Fruit fly (Drosophila melanogaster): ENCODE results near the gene CG8142.

CG8142 gene

DNA sequence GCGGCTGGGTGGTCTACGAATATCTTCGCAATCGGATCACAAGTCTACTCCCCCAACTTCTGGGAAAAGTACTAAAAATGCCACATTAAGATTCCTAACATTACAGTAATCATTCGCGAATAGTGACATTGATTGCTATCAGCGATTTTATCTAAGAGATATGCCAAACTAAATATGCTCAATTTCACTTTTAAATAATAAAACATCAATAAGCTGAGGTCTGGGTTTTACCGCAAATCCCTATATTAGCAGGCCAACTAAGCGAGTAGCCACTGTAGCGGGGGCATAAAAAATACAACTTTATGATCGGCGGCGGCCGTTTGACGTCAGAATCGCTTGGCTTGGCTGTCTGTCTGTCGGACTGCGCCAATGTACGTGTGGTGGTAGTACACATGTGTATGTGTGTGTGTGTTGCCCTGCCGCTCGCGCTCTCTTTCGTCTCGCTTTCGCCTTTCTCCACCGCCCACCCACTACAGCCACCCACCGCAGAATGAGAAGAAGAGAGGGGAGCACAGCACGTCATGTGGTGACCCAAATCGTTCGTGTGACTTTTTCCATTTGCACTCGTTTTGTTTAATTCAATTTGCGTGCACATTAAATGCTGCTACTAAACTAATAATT is 35.9 kb upstream of the CG8142 start:
- TF ChIP-seq Myc (optimal IDR thresholded peaks at IDR 0.05) (no peak), h (optimal IDR thresholded peaks at IDR 0.05) (no peak), Sin3A (optimal IDR thresholded peaks at IDR 0.05) (no peak), ttk (optimal IDR thresholded peaks at IDR 0.05) (no peak), insv (optimal IDR thresholded peaks at IDR 0.05) (no peak), psq (optimal IDR thresholded peaks at IDR 0.05) (no peak)

DNA sequence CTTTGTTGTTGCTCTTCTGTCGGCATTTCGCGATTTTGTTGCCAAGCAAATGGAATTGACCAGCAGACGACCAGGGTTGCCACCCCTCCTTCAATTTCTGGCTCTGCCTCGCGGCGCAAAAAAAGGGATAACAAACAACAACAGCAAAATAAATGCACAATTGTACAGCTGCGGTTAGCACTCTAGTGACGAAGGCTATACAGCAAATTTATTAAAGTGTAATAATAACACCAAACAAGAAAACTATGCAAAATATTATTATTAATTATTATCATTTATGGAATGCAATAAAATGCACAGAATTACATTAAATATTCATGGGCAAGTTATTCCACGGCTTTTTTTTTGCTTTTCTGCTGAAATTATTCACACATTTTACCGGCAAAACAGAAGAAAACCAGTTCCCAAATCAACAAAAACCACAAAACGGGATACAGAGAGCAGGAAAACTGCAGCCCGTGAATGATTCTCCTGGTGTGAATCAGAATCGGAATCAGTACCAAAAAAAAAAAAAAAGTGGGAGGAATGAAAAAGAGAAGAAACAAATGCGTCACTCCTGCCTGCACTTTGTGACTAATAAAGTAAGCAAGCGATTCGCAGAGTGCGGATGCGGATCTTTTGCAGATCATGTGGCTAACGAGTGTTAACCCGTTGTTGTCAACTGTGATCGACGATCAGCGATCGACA is 34.9 kb upstream of the CG8142 start:
- no peak for TF ChIP-seq insv (optimal IDR thresholded peaks at IDR 0.05)
- no peak for TF ChIP-seq Myc (optimal IDR thresholded peaks at IDR 0.05)
- TF ChIP-seq ttk (optimal IDR thresholded peaks at IDR 0.05): no peak
- no peak for TF ChIP-seq psq (optimal IDR thresholded peaks at IDR 0.05)
- TF ChIP-seq h (optimal IDR thresholded peaks at IDR 0.05): no peak
- no peak for TF ChIP-seq Sin3A (optimal IDR thresholded peaks at IDR 0.05)

DNA sequence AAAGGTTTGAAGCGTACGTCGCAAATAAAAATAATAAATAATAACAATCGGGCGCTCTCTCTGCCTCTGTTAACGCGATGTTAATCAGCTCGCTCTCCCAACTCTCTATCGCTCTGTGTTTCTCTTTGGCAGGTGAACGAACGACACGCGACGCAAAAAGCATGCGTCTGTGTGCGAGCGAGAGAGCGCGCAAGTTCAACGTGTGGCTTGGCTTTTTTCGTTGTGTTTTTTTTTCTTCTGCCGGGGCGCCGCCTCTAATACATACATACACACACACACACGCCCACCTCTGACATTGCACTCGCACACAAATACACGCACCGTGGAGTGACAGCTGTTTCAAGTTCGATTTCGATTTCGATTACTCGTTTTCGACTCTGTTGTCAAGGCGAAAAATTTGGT is 34.1 kb upstream of the CG8142 start:
- TF ChIP-seq Myc (optimal IDR thresholded peaks at IDR 0.05): no peak

DNA sequence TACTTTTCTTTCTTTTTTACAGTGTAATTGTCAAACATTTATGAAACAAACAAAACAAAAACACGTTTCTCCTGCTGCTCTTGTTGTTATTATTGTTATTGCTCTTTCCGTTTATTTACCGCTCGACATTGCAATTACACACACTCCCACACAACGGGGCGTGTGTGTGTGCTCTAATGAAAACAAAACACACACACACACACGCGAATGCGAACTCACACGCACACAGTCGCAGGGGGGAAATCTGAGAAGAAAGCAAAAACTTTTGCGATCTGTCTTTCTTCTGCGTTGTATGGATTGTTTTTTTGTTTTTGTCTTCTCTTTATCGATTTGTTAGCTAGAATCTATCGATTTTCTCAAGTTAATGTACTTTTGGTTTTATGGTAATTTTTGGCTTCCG is 33.5 kb upstream of the CG8142 start:
- TF ChIP-seq insv (optimal IDR thresholded peaks at IDR 0.05): no peak
- TF ChIP-seq h (optimal IDR thresholded peaks at IDR 0.05): no peak
- TF ChIP-seq Sin3A (optimal IDR thresholded peaks at IDR 0.05): no peak
- no peak for TF ChIP-seq Myc (optimal IDR thresholded peaks at IDR 0.05)
- no peak for TF ChIP-seq psq (optimal IDR thresholded peaks at IDR 0.05)
- TF ChIP-seq ttk (optimal IDR thresholded peaks at IDR 0.05): no peak

DNA sequence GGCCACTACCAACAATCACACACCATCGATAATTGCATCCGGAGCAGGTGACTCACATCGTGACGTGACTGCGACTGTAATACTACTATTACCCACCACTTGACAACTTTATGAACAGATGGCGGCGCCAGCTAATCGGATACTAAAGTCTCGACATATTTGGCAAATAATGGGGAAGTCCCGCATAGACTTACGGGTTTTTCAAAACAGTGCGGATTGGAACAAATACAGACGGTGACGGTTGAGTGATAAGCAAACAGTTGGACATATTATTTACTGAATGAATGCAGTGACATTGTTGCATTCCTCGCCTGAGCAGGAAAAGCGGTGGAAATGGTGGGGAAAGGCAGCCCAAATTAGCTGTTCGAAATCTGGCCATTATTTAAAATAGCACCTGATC is 32.0 kb upstream of the CG8142 start:
- no peak for TF ChIP-seq insv (optimal IDR thresholded peaks at IDR 0.05)
- no peak for TF ChIP-seq psq (optimal IDR thresholded peaks at IDR 0.05)
- no peak for TF ChIP-seq ttk (optimal IDR thresholded peaks at IDR 0.05)
- TF ChIP-seq h (optimal IDR thresholded peaks at IDR 0.05): no peak
- no peak for TF ChIP-seq Sin3A (optimal IDR thresholded peaks at IDR 0.05)
- TF ChIP-seq Myc (optimal IDR thresholded peaks at IDR 0.05): no peak

DNA sequence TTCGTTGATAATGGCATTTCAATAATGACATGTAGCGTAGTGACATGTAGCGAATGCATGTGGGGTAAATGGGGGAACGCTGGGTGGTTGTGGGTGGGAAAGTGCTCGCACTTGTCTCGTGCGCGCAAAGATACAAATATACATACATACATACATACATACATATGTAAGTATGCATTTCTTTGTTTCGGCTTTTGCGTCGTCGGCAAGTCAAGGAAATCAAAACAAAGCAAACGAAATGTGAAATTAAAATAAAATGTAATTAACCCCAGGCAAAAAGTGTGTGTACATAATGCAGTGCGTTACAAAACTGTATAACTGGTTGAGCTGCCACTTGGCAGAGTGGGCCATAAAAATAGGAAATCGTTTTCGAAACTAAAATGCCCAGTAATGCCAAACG is 31.2 kb upstream of the CG8142 start:
- no peak for TF ChIP-seq h (optimal IDR thresholded peaks at IDR 0.05)
- TF ChIP-seq psq (optimal IDR thresholded peaks at IDR 0.05): no peak
- TF ChIP-seq Myc (optimal IDR thresholded peaks at IDR 0.05): no peak
- no peak for TF ChIP-seq Sin3A (optimal IDR thresholded peaks at IDR 0.05)
- no peak for TF ChIP-seq ttk (optimal IDR thresholded peaks at IDR 0.05)
- no peak for TF ChIP-seq insv (optimal IDR thresholded peaks at IDR 0.05)

DNA sequence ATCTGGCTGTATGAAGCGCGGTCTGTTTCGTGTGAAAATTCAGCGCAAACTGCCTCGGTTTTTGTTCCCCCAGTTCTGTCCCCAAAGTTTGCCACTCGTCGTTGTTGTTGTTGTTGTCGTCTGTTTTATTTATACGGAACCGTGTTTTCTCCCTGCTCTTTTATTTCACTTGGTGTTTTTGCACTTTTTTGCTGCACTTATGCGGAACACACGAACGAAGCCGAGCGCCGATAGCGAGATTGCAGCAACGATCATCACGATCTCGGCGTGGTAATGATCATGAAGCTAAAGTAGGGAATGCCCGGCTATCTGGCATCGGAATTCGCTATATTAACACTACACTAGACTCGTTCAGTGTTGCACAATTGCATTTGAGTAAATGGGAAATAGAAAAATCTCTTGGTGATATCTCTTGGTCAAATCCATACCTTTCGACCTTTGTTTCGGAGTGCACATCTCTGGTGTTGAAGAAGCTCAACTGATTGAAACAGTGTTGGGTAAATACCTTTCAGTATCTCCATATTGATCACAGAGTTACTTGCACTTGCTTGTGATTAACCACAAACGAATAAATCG is 30.6 kb upstream of the CG8142 start:
- TF ChIP-seq h (optimal IDR thresholded peaks at IDR 0.05) (no peak), Sin3A (optimal IDR thresholded peaks at IDR 0.05) (no peak), insv (optimal IDR thresholded peaks at IDR 0.05) (no peak), ttk (optimal IDR thresholded peaks at IDR 0.05) (no peak), Myc (optimal IDR thresholded peaks at IDR 0.05) (no peak), psq (optimal IDR thresholded peaks at IDR 0.05) (no peak)

DNA sequence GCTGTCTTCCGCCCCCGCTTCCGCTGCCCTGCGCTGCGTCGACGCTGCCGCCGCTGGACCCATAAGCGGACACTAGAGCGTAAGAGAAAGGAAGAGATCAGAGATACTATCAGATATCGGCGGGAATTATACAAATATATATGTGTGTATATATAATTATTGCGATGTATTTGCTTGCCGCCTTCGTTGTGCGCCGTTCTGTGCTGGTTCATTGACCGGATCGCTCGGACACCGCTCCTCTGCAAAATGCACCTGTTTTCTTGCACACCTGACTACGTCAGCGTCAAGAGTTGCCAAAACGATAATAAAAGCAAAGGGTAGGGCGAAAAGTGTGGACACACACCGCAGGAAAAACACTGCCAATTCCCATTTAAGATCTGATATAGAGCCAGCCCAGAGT is 28.8 kb upstream of the CG8142 start:
- no peak for TF ChIP-seq psq (optimal IDR thresholded peaks at IDR 0.05)
- TF ChIP-seq insv (optimal IDR thresholded peaks at IDR 0.05): no peak
- no peak for TF ChIP-seq h (optimal IDR thresholded peaks at IDR 0.05)

DNA sequence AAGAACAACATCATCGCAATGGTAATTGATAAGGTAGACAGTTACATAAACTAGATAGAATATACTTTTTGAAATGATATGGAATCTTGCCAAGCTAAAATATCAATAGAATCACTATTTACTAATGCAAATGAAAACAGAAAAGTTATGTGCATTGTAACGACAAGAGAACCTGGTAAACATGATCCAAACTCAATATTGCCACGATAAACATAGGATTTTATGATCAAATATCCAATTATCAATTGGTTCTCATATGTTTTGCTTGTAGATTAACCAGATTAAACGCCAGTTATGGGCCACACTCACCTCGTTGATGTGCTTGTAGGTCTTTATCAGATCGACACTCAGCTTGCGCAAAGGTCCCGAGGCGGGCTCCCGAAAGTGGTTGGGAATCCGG is 27.8 kb upstream of the CG8142 start:
- TF ChIP-seq Myc (optimal IDR thresholded peaks at IDR 0.05) (no peak), ttk (optimal IDR thresholded peaks at IDR 0.05) (no peak), Sin3A (optimal IDR thresholded peaks at IDR 0.05) (no peak), psq (optimal IDR thresholded peaks at IDR 0.05) (no peak), insv (optimal IDR thresholded peaks at IDR 0.05) (no peak), h (optimal IDR thresholded peaks at IDR 0.05) (no peak)

DNA sequence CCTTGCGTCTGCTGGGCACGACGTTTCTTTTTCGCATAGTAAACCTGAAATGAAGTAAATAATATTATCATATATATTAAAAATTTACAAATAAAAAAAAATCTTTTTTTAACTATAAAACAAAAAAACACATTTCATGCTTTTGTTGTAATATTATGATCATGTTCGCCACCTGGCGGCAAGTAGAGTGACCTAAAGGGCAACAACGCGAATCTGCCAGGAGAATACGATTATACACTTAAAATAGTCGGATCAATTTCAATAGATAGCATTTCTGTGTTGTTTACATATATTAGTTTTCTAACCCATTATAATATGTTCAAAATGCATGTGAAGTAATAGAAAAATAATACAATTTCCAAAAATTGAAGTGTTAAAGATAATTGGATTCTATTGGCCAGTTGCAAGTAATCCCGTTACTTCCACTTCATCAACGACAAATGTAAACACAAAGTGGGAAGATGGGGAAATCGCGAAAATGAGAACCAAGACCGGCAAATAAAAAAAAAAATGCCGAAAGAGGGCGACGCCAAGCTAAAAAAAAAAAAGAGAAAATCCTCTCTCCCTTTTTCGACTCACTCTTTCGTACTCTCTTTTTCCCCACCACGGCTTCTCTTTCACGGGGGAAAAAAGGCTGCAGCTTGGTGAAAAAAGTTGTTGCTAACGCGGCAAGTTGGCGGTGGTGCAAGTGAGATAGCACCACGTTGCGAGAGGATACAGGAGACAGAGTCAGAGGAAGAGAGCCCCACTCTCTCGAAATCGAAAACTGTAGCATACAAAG is 26.3 kb upstream of the CG8142 start:
- no peak for TF ChIP-seq insv (optimal IDR thresholded peaks at IDR 0.05)
- TF ChIP-seq Sin3A (optimal IDR thresholded peaks at IDR 0.05): no peak
- no peak for TF ChIP-seq psq (optimal IDR thresholded peaks at IDR 0.05)
- TF ChIP-seq Myc (optimal IDR thresholded peaks at IDR 0.05): no peak
- TF ChIP-seq ttk (optimal IDR thresholded peaks at IDR 0.05): no peak
- TF ChIP-seq h (optimal IDR thresholded peaks at IDR 0.05): no peak

DNA sequence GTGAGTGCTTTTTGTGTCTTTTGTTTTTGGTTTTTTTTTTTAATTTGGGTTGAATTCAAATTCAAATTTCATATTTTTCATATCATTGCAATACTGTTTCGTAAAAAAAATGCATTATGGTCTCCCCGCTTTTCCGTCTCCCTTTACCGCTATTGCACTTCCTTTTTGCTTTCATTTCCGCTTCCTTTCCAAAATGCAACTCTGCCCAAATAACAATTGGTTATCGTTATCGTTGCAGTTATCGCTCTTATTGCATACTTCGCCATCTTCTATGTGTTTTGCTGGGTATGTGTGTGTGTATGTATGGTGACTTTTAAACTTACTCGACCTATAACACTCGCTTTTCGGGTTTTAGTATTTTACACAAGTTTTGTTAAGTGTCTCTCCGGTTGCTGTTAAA is 20.6 kb upstream of the CG8142 start:
- no peak for TF ChIP-seq ttk (optimal IDR thresholded peaks at IDR 0.05)
- TF ChIP-seq h (optimal IDR thresholded peaks at IDR 0.05): no peak
- TF ChIP-seq Sin3A (optimal IDR thresholded peaks at IDR 0.05): no peak
- TF ChIP-seq insv (optimal IDR thresholded peaks at IDR 0.05): no peak
- no peak for TF ChIP-seq psq (optimal IDR thresholded peaks at IDR 0.05)
- TF ChIP-seq Myc (optimal IDR thresholded peaks at IDR 0.05): no peak

DNA sequence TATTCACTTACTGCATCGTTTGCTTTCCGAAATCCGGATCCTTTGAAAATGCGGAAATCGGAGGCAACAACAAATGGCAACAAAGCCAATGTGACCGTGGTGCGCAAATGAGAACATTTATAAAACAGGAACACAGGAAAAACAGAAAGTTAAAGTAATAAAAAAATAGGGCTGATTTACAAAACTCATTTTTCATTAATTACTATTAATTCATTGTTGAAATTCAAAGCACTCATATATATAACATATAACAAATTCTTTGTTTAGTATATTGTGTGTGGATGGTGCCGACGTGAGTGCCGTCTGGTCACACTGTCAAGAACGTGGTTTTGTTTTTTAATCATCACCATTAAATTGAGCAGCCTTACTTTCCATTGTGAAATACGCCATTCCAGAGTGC is 16.2 kb upstream of the CG8142 start, which contains the start of the genes Arp8 and CG6769:
TSS of gene Arp8 (minus strand) at position 90 of the 400 bp plus-strand sequence.
TSS of gene CG6769 (plus strand) at position 292 of the 400 bp plus-strand sequence.
- TF ChIP-seq insv (optimal IDR thresholded peaks at IDR 0.05) (no peak), Myc (optimal IDR thresholded peaks at IDR 0.05) (no peak), h (optimal IDR thresholded peaks at IDR 0.05) (no peak), Sin3A (optimal IDR thresholded peaks at IDR 0.05) (no peak), ttk (optimal IDR thresholded peaks at IDR 0.05) (no peak), psq (optimal IDR thresholded peaks at IDR 0.05) (no peak)
